Worm (Caenorhabditis elegans) whole organism, L3 larva: ENCODE data around the gene ppk-2.

ENCODE experiments used
- R02D3.7 ChIP-seq: fragments of 150-350 bp; optimal IDR thresholded peaks from 2 replicates; lab custom pipeline; 2014; ENCODE audit warnings: missing biosample characterization, missing genetic modification characterization
- ZK546.5 ChIP-seq: sonication (generic microtip); optimal IDR thresholded peaks from 2 replicates; lab custom pipeline; 2017; ENCODE audit warnings: missing biosample characterization, missing genetic modification characterization
- aly-2 ChIP-seq: fragments of 150-350 bp; optimal IDR thresholded peaks from 2 replicates; lab custom pipeline; 2014; ENCODE audit warnings: missing biosample characterization, missing genetic modification characterization
- ama-1 ChIP-seq: fragments of 150-350 bp; optimal IDR thresholded peaks from 2 replicates; lab custom pipeline; 2018
- ceh-28 ChIP-seq: fragments of 150-350 bp; optimal IDR thresholded peaks from 2 replicates; lab custom pipeline; 2014; ENCODE audit warnings: missing biosample characterization, missing genetic modification reagents, missing genetic modification characterization
- ceh-82 ChIP-seq: fragments of 150-350 bp; optimal IDR thresholded peaks from 2 replicates; lab custom pipeline; 2014; ENCODE audit warnings: missing biosample characterization, missing genetic modification characterization
- daf-12 ChIP-seq: fragments of 150-350 bp; optimal IDR thresholded peaks from 2 replicates; lab custom pipeline; 2014; ENCODE audit warnings: missing biosample characterization, missing genetic modification reagents, missing genetic modification characterization
- egl-5 ChIP-seq: fragments of 150-350 bp; optimal IDR thresholded peaks from 2 replicates; lab custom pipeline; 2017; ENCODE audit warnings: missing biosample characterization, missing genetic modification reagents, missing genetic modification characterization, inconsistent platforms
- elt-1 ChIP-seq: fragments of 150-350 bp; optimal IDR thresholded peaks from 2 replicates; lab custom pipeline; 2014; ENCODE audit warnings: missing biosample characterization, missing genetic modification characterization
- elt-2 ChIP-seq: sonication (generic microtip); optimal IDR thresholded peaks from 2 replicates; lab custom pipeline; 2016; ENCODE audit warnings: missing genetic modification reagents, mild to moderate bottlenecking, missing genetic modification characterization, missing compliant biosample characterization
- elt-3 ChIP-seq, 3 experiments: fragments of 150-350 bp in 1 of 3; sonication (generic microtip) in 2 of 3; optimal IDR thresholded peaks; 2 replicates in 2 of 3; 4 replicates in 1 of 3; lab custom pipeline; 2014 to 2017; ENCODE audit warnings: missing biosample characterization in 3 of 3, missing genetic modification characterization in 3 of 3
- eor-1 ChIP-seq, 2 experiments: fragments of 150-350 bp; optimal IDR thresholded peaks; 2 replicates each; lab custom pipeline; 2014 to 2018; ENCODE audit warnings: missing biosample characterization in 2 of 2, missing genetic modification characterization in 2 of 2
- fos-1 ChIP-seq: fragments of 150-350 bp; optimal IDR thresholded peaks from 2 replicates; lab custom pipeline; 2014; ENCODE audit warnings: missing biosample characterization, missing genetic modification characterization
- jun-1 ChIP-seq: fragments of 150-350 bp; optimal IDR thresholded peaks from 2 replicates; lab custom pipeline; 2014; ENCODE audit warnings: missing biosample characterization, missing genetic modification reagents, missing genetic modification characterization
- lin-15B ChIP-seq: fragments of 150-350 bp; optimal IDR thresholded peaks from 2 replicates; lab custom pipeline; 2014; ENCODE audit warnings: missing biosample characterization, missing genetic modification characterization
- lin-39 ChIP-seq: fragments of 150-350 bp; optimal IDR thresholded peaks from 2 replicates; lab custom pipeline; 2018; ENCODE audit warnings: missing biosample characterization, missing genetic modification reagents, missing genetic modification characterization
- mdl-1 ChIP-seq: fragments of 150-350 bp; optimal IDR thresholded peaks from 2 replicates; lab custom pipeline; 2014; ENCODE audit warnings: missing biosample characterization, missing genetic modification characterization
- mml-1 ChIP-seq: fragments of 150-350 bp; sonication (generic microtip); optimal IDR thresholded peaks from 3 replicates; lab custom pipeline; 2014; ENCODE audit warnings: missing biosample characterization, missing genetic modification characterization
- nfya-1 ChIP-seq: sonication (generic microtip); optimal IDR thresholded peaks from 2 replicates; lab custom pipeline; 2017; ENCODE audit warnings: missing genetic modification characterization, mild to moderate bottlenecking, missing compliant biosample characterization, antibody characterized with exemption, moderate library complexity; ENCODE audit not compliant: insufficient read depth
- nhr-11 ChIP-seq: fragments of 150-350 bp; optimal IDR thresholded peaks from 2 replicates; lab custom pipeline; 2014; ENCODE audit warnings: missing biosample characterization, missing genetic modification characterization
- nhr-12 ChIP-seq: fragments of 150-350 bp; optimal IDR thresholded peaks from 2 replicates; lab custom pipeline; 2014; ENCODE audit warnings: missing biosample characterization, missing genetic modification characterization
- nhr-237 ChIP-seq: fragments of 150-350 bp; optimal IDR thresholded peaks from 2 replicates; lab custom pipeline; 2014; ENCODE audit warnings: missing biosample characterization, missing genetic modification characterization
- nhr-43 ChIP-seq: sonication (generic microtip); optimal IDR thresholded peaks from 2 replicates; lab custom pipeline; 2016; ENCODE audit warnings: mild to moderate bottlenecking, missing genetic modification characterization, missing compliant biosample characterization; ENCODE audit not compliant: poor library complexity, severe bottlenecking
- nhr-67 ChIP-seq: fragments of 150-350 bp; optimal IDR thresholded peaks from 2 replicates; lab custom pipeline; 2014; ENCODE audit warnings: missing biosample characterization, missing genetic modification characterization
- nhr-76 ChIP-seq: fragments of 150-350 bp; sonication (generic microtip); optimal IDR thresholded peaks from 5 replicates; lab custom pipeline; 2014; ENCODE audit warnings: missing biosample characterization, missing genetic modification characterization
- nhr-77 ChIP-seq: fragments of 150-350 bp; optimal IDR thresholded peaks from 2 replicates; lab custom pipeline; 2014; ENCODE audit warnings: missing biosample characterization, missing genetic modification characterization
- pha-4 ChIP-seq: fragments of 150-350 bp; optimal IDR thresholded peaks from 2 replicates; lab custom pipeline; 2014; ENCODE audit warnings: missing biosample characterization, missing genetic modification reagents, missing genetic modification characterization
- pqm-1 ChIP-seq: fragments of 150-350 bp; optimal IDR thresholded peaks from 2 replicates; lab custom pipeline; 2017; ENCODE audit warnings: missing biosample characterization, missing genetic modification characterization, inconsistent platforms
- snpc-4 ChIP-seq: fragments of 150-350 bp; optimal IDR thresholded peaks from 2 replicates; lab custom pipeline; 2014; ENCODE audit warnings: missing biosample characterization, missing genetic modification characterization
- tbx-2 ChIP-seq: sonication (generic microtip); optimal IDR thresholded peaks from 2 replicates; lab custom pipeline; 2016; ENCODE audit warnings: mild to moderate bottlenecking, missing genetic modification characterization, missing compliant biosample characterization
- unc-62 ChIP-seq: fragments of 150-350 bp; sonication (generic microtip); optimal IDR thresholded peaks from 4 replicates; lab custom pipeline; 2014; ENCODE audit warnings: missing biosample characterization, missing genetic modification reagents, missing genetic modification characterization
- zag-1 ChIP-seq: fragments of 150-350 bp; optimal IDR thresholded peaks from 2 replicates; lab custom pipeline; 2014; ENCODE audit warnings: missing biosample characterization, missing genetic modification characterization
- ztf-11 ChIP-seq: fragments of 150-350 bp; optimal IDR thresholded peaks from 2 replicates; lab custom pipeline; 2014; ENCODE audit warnings: missing biosample characterization, missing genetic modification characterization
- ztf-4 ChIP-seq: fragments of 150-350 bp; optimal IDR thresholded peaks from 2 replicates; lab custom pipeline; 2014; ENCODE audit warnings: missing biosample characterization, missing genetic modification characterization

Gene ppk-2

DNA sequence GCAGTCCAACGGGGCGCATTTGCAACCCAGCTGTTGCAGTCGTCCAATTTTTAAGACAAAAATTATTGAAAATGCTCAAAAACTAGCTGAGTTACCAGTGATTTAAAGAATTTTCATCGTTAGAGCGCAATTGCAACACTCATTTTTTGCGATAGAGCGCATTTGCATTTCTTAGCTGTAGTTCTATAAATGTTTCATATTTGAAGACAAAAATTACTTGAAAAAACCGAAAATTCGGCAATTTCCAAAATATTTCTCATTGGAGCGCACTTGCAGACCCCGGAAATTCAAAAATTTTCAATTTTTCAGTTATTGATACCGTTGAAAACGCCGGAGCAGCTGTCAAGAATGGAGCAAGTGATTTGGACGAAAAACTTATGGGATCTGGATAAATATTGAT lies 9.9 kb downstream of the ppk-2 start:
- TF ChIP-seq jun-1 (tag; lab: Kevin White, UChicago) (no peak), ztf-4 (tag; lab: Kevin White, UChicago) (no peak), eor-1 (tag; optimal IDR thresholded peaks at IDR 0.05; lab: Kevin White, UChicago) (no peak), mml-1 (no peak), egl-5 (tag; lab: Kevin White, UChicago) (no peak), ceh-82 (tag; lab: Kevin White, UChicago) (no peak), pha-4 (tag; lab: Kevin White, UChicago) (no peak), lin-15B (tag; lab: Kevin White, UChicago) (no peak), snpc-4 (tag; lab: Kevin White, UChicago) (no peak), daf-12 (no peak), ceh-28 (tag; lab: Kevin White, UChicago) (no peak), elt-3 (tag; optimal IDR thresholded peaks at IDR 0.05; lab: Kevin White, UChicago) (no peak), zag-1 (tag; lab: Kevin White, UChicago) (no peak), nhr-43 (tag; lab: Kevin White, UChicago) (no peak), nhr-77 (tag; lab: Kevin White, UChicago) (no peak), lin-39 (no peak), nhr-76 (tag; lab: Kevin White, UChicago) (no peak)

DNA sequence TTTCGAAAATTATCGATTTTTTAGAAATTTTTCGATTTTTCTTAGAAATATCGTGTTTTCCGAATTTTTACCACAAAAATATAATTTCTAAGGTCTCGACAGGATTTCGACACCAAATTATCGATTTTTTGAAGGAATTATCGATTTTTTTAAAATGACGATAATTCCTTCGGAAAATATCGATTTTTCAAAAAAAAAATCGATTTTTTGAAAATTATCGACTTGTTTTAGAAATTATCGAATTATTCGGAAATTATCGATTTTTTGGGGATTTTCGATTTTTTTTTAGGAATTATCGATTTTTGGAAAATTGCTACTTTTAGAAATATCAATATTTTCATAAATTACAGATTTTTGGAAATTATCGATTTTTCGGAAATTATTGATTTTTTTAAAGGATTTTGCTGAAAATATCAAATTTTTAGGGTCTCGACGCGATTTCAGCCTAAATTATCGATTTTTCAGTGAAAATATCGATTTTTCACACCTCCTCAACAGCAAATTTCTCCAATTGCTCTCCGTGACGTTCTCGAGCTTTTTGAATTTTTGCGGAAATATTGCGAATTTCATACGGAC lies 10.6 kb downstream of the ppk-2 start:
- TF ChIP-seq jun-1 (tag; lab: Kevin White, UChicago) = no peak
- peak; percentile 99 for TF ChIP-seq ceh-28 (tag; lab: Kevin White, UChicago)
- TF ChIP-seq, all 47 proteins: peak for 1

DNA sequence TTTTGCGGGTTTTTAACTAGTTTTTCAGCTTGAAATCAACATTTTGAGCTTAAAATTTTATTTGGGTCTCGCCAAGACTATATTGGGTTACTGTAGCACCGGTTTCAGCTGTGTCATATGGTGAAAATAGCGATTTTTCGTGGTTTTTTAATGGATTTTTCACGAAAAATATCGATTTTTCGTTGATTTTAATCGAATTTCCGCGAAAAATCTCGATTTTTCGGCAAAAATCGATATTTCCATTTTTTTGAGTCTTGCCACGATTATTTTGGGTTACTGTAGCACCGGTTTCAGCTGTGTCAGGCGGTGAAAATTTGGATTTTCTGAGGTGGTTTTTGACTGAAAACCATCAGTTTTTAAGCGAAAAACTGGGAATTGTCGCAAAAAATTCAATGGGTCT lies 13.2 kb downstream of the ppk-2 start:
- TF ChIP-seq lin-15B (tag; lab: Kevin White, UChicago) = no peak
- peak; percentile 54 for TF ChIP-seq ceh-28 (tag; lab: Kevin White, UChicago)
- no peak for TF ChIP-seq ztf-11 (tag; lab: Kevin White, UChicago)

DNA sequence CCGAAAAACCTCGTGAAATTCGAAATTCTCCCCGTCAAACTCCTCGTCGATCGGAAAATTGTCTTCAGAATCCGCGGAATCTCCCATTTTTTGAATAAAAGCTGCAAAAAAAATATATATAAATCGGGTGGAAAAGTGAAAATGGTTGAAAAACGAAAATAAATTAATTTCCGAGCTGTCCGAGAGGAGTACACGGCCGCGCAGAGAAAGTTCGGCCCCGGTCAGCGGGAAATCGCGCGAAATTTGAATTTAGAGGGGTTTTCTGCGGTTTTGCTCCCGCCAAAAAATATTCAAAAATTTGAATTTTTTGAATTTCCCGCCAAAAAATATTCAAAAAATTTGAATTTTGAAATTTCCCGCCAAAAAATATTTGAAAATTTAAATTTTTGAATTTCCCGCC lies 14.7 kb downstream of the ppk-2 start, which contains the start of gene Y48G9A.11:
Y48G9A.11 (minus strand) TSS at position 101 of the 400 bp plus-strand sequence.
- TF ChIP-seq nhr-237 (no peak), eor-1 (tag; optimal IDR thresholded peaks at IDR 0.05; lab: Kevin White, UChicago) (no peak), jun-1 (tag; lab: Kevin White, UChicago) (no peak), R02D3.7 (no peak), ztf-11 (tag; lab: Kevin White, UChicago) (no peak), elt-1 (tag; lab: Kevin White, UChicago) (no peak), ama-1 (lab: Kevin White, UChicago) (no peak), lin-15B (tag; lab: Kevin White, UChicago) (no peak), daf-12 (no peak), unc-62 (no peak), nfya-1 (no peak), elt-2 (no peak), mdl-1 (tag; lab: Kevin White, UChicago) (no peak), ZK546.5 (tag; lab: Kevin White, UChicago) (no peak), pqm-1 (no peak)

DNA sequence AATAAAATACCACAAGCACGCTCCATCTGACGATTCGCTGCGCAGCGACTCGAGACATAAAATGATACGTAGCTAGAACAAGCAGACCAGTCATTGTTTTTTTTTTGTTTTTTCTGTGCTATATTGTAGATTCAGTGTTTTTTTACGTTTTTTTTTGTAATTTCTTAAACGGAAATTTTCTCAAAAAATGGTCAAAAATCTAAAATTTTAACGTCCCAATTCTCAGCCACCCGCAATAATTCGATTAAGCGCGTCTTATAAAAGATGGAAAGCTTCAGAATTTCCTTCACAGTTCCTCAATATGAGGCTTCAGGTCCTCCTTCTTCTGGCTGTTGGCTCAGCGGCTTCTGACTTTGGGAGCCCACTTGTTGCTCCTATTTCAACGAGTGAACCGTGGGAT lies 15.4 kb downstream of the ppk-2 start, which contains the start of gene Y48G9A.6:
Y48G9A.6 (plus strand) TSS at position 301 of the 400 bp plus-strand sequence.
- TF ChIP-seq eor-1 (tag; optimal IDR thresholded peaks at IDR 0.05; lab: Kevin White, UChicago) (no peak), nhr-11 (no peak), aly-2 (tag; lab: Kevin White, UChicago) (no peak), ceh-28 (tag; lab: Kevin White, UChicago) (no peak), jun-1 (tag; lab: Kevin White, UChicago) (no peak), zag-1 (tag; lab: Kevin White, UChicago) (no peak), nhr-12 (tag; lab: Kevin White, UChicago) (no peak), elt-1 (tag; lab: Kevin White, UChicago) (no peak), ztf-11 (tag; lab: Kevin White, UChicago) (no peak), fos-1 (tag; lab: Kevin White, UChicago) (no peak), pqm-1 (no peak), nhr-76 (tag; lab: Kevin White, UChicago) (no peak), mdl-1 (tag; lab: Kevin White, UChicago) (no peak), nhr-67 (tag; lab: Kevin White, UChicago) (no peak), tbx-2 (tag; lab: Kevin White, UChicago) (no peak)
- TF ChIP-seq, all 47 proteins: peak for 0
